Fruit fly (Drosophila melanogaster): ENCODE data around the gene tal-2A.

tal-2A gene

dm6 chr3R:13780769-13781168 lies 32.1 kb upstream of the tal-2A start, which contains the start of gene CG9286 (continued):
- TF ChIP-seq E2f2 (GFP tag; IDR thresholded peaks at IDR 0.05): no peak
- TF ChIP-seq mirr (GFP tag; optimal IDR thresholded peaks at IDR 0.05): no peak
- no peak for TF ChIP-seq CoRest (tag; optimal IDR thresholded peaks at IDR 0.05)
- TF ChIP-seq en (GFP tag; optimal IDR thresholded peaks at IDR 0.05): no peak
- TF ChIP-seq CG6854 (GFP tag; optimal IDR thresholded peaks at IDR 0.05): no peak
- TF ChIP-seq chinmo (GFP tag; IDR thresholded peaks at IDR 0.05; ENCODE audit: partially characterized antibody): no peak
- no peak for TF ChIP-seq CG16863 (GFP tag; optimal IDR thresholded peaks at IDR 0.05)
- no peak for TF ChIP-seq CG30431 (GFP tag; optimal IDR thresholded peaks at IDR 0.05)
- no peak for TF ChIP-seq CG13296 (GFP tag; optimal IDR thresholded peaks at IDR 0.05)
- TF ChIP-seq CG33213 (GFP tag; optimal IDR thresholded peaks at IDR 0.05): no peak
- TF ChIP-seq fd102C (GFP tag; optimal IDR thresholded peaks at IDR 0.05): no peak
- TF ChIP-seq Gsc (GFP tag; IDR thresholded peaks at IDR 0.05): no peak
- TF ChIP-seq Bgb (GFP tag; IDR thresholded peaks at IDR 0.05; ENCODE audit: partially characterized antibody): no peak
- no peak for TF ChIP-seq CG1233 (GFP tag; optimal IDR thresholded peaks at IDR 0.05)
- no peak for TF ChIP-seq D (optimal IDR thresholded peaks at IDR 0.05)
- no peak for TF ChIP-seq D (GFP tag; optimal IDR thresholded peaks at IDR 0.05)
- no peak for TF ChIP-seq CG6654 (GFP tag; optimal IDR thresholded peaks at IDR 0.05)
- TF ChIP-seq sima (GFP tag; optimal IDR thresholded peaks at IDR 0.05): no peak
- TF ChIP-seq usp (GFP tag; optimal IDR thresholded peaks at IDR 0.05): no peak
- TF ChIP-seq CG18619 (GFP tag; optimal IDR thresholded peaks at IDR 0.05): no peak
- TF ChIP-seq CG4424 (GFP tag; optimal IDR thresholded peaks at IDR 0.05): no peak
- no peak for TF ChIP-seq ac (GFP tag; optimal IDR thresholded peaks at IDR 0.05)
- no peak for TF ChIP-seq Scr (GFP tag; IDR thresholded peaks at IDR 0.05; ENCODE audit: partially characterized antibody)
- peak; percentile 34 for TF ChIP-seq scrt (GFP tag; optimal IDR thresholded peaks at IDR 0.05)
- no peak for TF ChIP-seq CG7357 (GFP tag; IDR thresholded peaks at IDR 0.05)
- 0 out of 2 replicates have a peak, but pooled peaks have one; percentile 15 for TF ChIP-seq CG4360 (GFP tag; IDR thresholded peaks at IDR 0.05)
- TF ChIP-seq esg (GFP tag; conservative IDR thresholded peaks at IDR 0.05): no peak
- TF ChIP-seq Antp (GFP tag; optimal IDR thresholded peaks at IDR 0.05): no peak
- TF ChIP-seq dm (GFP tag; optimal IDR thresholded peaks at IDR 0.05): peak; percentile 72
- TF ChIP-seq zfh2 (GFP tag; optimal IDR thresholded peaks at IDR 0.05): no peak
- TF ChIP-seq C15 (GFP tag; IDR thresholded peaks at IDR 0.05): no peak
- no peak for TF ChIP-seq CG7271 (tag; optimal IDR thresholded peaks at IDR 0.05)
- peak; percentile 80 for TF ChIP-seq cwo (GFP tag; optimal IDR thresholded peaks at IDR 0.05)
- TF ChIP-seq CG18764 (GFP tag; optimal IDR thresholded peaks at IDR 0.05): no peak
- no peak for TF ChIP-seq CHES-1-like (GFP tag; optimal IDR thresholded peaks at IDR 0.05)
- no peak for TF ChIP-seq Bdp1 (GFP tag; optimal IDR thresholded peaks at IDR 0.05)
- no peak for TF ChIP-seq CG9215 (GFP tag; IDR thresholded peaks at IDR 0.05)
- TF ChIP-seq CG14710 (tag; optimal IDR thresholded peaks at IDR 0.05): no peak
- TF ChIP-seq CG13775 (GFP tag; optimal IDR thresholded peaks at IDR 0.05): no peak
- TF ChIP-seq Lim3 (GFP tag; IDR thresholded peaks at IDR 0.05): no peak
- TF ChIP-seq CG15514 (GFP tag; optimal IDR thresholded peaks at IDR 0.05): no peak
- peak; percentile 42; the same call in 1 of the 3 replicates for TF ChIP-seq CG34422 (GFP tag; IDR thresholded peaks at IDR 0.05)
- no peak for TF ChIP-seq lbe (GFP tag; optimal IDR thresholded peaks at IDR 0.05)
- no peak for TF ChIP-seq Dref (GFP tag; IDR thresholded peaks at IDR 0.05)
- TF ChIP-seq Ets97D (GFP tag; optimal IDR thresholded peaks at IDR 0.05): no peak
- TF ChIP-seq ato (GFP tag; IDR thresholded peaks at IDR 0.05; ENCODE audit: partially characterized antibody): no peak

Data from whole organism, embryonic.